Worm (Caenorhabditis elegans): ENCODE data around the gene srlf-35.
A peak's percentile ranks its signal among the peaks of the same experiment; 100 is the strongest.

Gene srlf-35

DNA sequence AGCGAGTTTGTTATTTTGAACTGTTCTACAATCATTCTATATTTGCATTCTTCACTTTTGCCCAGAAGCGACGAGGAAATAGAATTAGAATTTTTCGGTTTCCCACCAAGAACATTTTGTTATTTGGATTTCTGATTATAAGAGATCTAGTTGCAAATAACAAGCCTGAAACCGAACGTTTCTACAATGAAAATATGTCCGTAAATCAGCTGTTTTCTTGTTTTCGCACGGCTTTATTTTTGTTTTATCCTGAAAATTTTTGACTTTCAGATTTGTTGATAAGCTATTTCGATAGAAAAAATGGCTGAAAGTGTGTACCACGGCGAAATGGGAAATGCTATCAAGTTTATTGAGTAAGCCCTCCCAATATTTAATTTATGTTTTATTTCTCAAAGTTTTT is 23.8 kb downstream of the srlf-35 start, which contains the start of gene srw-108:
srw-108 (plus strand) TSS at position 301 of the 400 bp plus-strand sequence.
- TF ChIP-seq med-1 (GFP tag; optimal IDR thresholded peaks at IDR 0.05; ENCODE audit: insufficient read depth), result no peak
- TF ChIP-seq flt-1 (GFP tag; IDR thresholded peaks at IDR 0.05), result no peak
- TF ChIP-seq ztf-29 (GFP tag; IDR thresholded peaks at IDR 0.05), result no peak
- no peak for TF ChIP-seq ref-1 (GFP tag; conservative IDR thresholded peaks at IDR 0.05)

DNA sequence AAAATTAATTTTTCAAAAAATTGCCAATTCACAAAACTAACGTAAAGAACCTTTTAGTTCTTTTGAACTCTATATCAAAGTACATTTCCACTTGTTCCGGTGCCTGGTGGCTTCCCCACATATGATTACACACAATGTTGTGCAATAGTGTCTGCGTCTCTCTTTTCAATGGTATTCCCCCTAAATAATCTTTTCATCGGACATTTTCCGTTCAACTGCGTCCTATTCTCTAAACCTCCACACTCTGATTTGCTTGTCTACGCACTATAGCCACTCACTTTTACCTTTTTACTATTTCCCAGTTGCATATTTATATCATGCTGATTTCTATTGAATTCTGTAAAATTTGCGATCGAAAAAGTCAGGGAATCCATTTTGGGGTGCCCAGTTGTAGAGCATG is 28.2 kb downstream of the srlf-35 start, which contains the start of gene nhr-58:
nhr-58 (plus strand) TSS at position 214 of the 400 bp plus-strand sequence.
- no peak for TF ChIP-seq ref-1 (GFP tag; conservative IDR thresholded peaks at IDR 0.05)
- TF ChIP-seq ztf-23 (GFP tag; IDR thresholded peaks at IDR 0.05), result no peak
- TF ChIP-seq ztf-29 (GFP tag; IDR thresholded peaks at IDR 0.05), result 0 out of 2 replicates have a peak, but pooled peaks have one; percentile 10
- no peak for TF ChIP-seq T22C8.4 (GFP tag; IDR thresholded peaks at IDR 0.05)
- peak; percentile 47 for TF ChIP-seq cog-1 (tag; optimal IDR thresholded peaks at IDR 0.05)
- no peak for TF ChIP-seq tab-1 (GFP tag; IDR thresholded peaks at IDR 0.05)

DNA sequence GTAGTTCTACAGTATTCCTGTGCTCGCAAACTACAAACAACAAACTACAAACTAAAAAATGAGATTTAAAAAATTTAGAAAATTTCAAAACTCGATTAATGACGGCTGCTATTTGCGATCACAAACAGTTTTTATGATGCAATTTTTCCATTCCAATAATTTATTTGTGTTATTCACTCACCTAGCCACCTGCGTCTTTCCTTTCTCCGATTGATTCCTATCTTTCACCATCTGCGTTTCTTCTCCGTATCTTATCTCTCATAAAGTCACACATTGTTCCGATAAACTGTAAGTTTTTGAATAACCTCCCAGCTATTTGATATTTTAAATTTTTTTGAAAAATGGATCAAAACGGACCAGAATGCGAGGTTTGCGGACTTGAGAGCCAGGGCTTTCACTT is 30.3 kb downstream of the srlf-35 start, which contains the start of gene nhr-132:
nhr-132 (plus strand) TSS at position 271 of the 400 bp plus-strand sequence.
- no peak for TF ChIP-seq klf-2 (GFP tag; conservative IDR thresholded peaks at IDR 0.05)
- TF ChIP-seq ztf-29 (GFP tag; IDR thresholded peaks at IDR 0.05), result no peak
- TF ChIP-seq ztf-23 (GFP tag; IDR thresholded peaks at IDR 0.05), result no peak
- TF ChIP-seq ref-1 (GFP tag; conservative IDR thresholded peaks at IDR 0.05), result no peak
- TF ChIP-seq tab-1 (GFP tag; IDR thresholded peaks at IDR 0.05), result no peak

DNA sequence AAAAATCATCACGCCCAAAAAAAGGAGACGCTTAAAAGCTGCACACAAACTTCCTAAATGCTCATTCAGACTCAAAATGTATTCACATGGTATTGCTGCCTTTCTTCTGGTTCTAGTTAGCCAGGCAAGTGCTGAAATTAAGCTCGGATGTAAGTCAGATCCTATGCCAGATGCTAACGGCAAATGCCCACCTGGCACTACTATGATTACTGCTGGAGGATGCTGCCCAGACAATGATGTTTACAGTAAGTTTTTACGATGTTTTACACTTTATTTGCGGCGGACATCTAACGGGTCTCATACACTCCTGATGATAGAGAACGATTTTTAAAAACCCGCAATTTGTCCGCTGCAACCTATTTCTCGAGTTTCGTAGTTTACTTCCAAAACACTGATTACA is 32.7 kb downstream of the srlf-35 start, which contains the start of gene C14C6.5:
C14C6.5 (plus strand) TSS at position 58 of the 400 bp plus-strand sequence.
- TF ChIP-seq klf-2 (GFP tag; conservative IDR thresholded peaks at IDR 0.05), result no peak
- no peak for TF ChIP-seq flt-1 (GFP tag; IDR thresholded peaks at IDR 0.05)
- TF ChIP-seq T22C8.4 (GFP tag; IDR thresholded peaks at IDR 0.05), result no peak
- no peak for TF ChIP-seq ztf-29 (GFP tag; IDR thresholded peaks at IDR 0.05)
- no peak for TF ChIP-seq ref-1 (GFP tag; conservative IDR thresholded peaks at IDR 0.05)
- TF ChIP-seq cog-1 (tag; optimal IDR thresholded peaks at IDR 0.05), result no peak
- no peak for TF ChIP-seq med-1 (GFP tag; optimal IDR thresholded peaks at IDR 0.05; ENCODE audit: insufficient read depth)
- no peak for TF ChIP-seq ztf-23 (GFP tag; IDR thresholded peaks at IDR 0.05)
- TF ChIP-seq tab-1 (GFP tag; IDR thresholded peaks at IDR 0.05), result no peak

DNA sequence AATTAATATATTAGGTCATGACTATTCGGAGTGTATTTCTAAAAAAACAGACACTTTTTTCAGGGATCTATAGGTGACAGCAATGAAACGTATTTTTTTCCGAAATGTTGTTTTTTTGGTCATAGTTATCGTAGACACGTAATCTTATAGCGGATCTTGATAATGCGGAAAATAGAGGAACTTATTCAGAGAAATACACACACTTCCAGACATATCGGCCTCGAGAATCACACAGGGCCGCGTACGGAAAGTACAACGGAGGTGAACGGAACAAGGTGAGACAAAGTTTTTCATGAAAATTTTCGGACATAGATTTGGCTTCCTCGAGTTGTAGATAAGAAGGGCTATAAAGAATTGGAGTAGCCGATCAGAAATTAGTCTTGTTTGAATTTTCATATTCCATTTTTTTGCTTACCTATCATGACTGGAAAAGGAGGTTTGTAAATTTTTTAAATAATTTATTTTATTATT is 35.2 kb downstream of the srlf-35 start, which contains the start of gene nhr-155:
nhr-155 (plus strand) TSS at position 421 of the 471 bp plus-strand sequence.
- no peak for TF ChIP-seq cog-1 (tag; optimal IDR thresholded peaks at IDR 0.05)
- TF ChIP-seq tab-1 (GFP tag; IDR thresholded peaks at IDR 0.05), result no peak
- TF ChIP-seq ztf-23 (GFP tag; IDR thresholded peaks at IDR 0.05), result no peak
- TF ChIP-seq klf-2 (GFP tag; conservative IDR thresholded peaks at IDR 0.05), result no peak
- no peak for TF ChIP-seq T22C8.4 (GFP tag; IDR thresholded peaks at IDR 0.05)
- TF ChIP-seq ztf-29 (GFP tag; IDR thresholded peaks at IDR 0.05), result no peak
- TF ChIP-seq flt-1 (GFP tag; IDR thresholded peaks at IDR 0.05), result no peak
- no peak for TF ChIP-seq med-1 (GFP tag; optimal IDR thresholded peaks at IDR 0.05; ENCODE audit: insufficient read depth)
- no peak for TF ChIP-seq ref-1 (GFP tag; conservative IDR thresholded peaks at IDR 0.05)

DNA sequence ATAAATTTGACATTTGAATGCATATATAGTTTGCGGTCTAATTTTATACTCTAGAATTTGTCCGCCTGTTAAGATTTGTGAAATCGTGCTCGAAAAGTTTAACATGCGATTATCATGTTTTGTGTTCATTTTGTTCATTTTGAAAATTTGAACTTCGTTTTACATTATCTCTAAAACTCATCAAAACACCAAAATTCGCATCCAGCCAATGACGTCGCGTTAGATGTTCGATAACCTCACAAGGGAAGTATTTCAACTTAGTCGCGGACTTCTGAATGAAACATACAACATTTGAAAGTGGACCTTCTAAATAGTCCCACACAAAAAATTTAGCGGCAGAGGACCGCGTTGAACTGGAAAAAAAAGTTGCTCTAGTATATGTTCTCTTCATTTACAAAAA is 37.6 kb downstream of the srlf-35 start:
- TF ChIP-seq cog-1 (tag; optimal IDR thresholded peaks at IDR 0.05) (no peak), flt-1 (GFP tag; IDR thresholded peaks at IDR 0.05) (no peak), ztf-29 (GFP tag; IDR thresholded peaks at IDR 0.05) (no peak), med-1 (GFP tag; optimal IDR thresholded peaks at IDR 0.05; ENCODE audit: insufficient read depth) (no peak), tab-1 (GFP tag; IDR thresholded peaks at IDR 0.05) (no peak), ztf-23 (GFP tag; IDR thresholded peaks at IDR 0.05) (no peak), T22C8.4 (GFP tag; IDR thresholded peaks at IDR 0.05) (no peak), ref-1 (GFP tag; conservative IDR thresholded peaks at IDR 0.05) (no peak), klf-2 (GFP tag; conservative IDR thresholded peaks at IDR 0.05) (no peak)

DNA sequence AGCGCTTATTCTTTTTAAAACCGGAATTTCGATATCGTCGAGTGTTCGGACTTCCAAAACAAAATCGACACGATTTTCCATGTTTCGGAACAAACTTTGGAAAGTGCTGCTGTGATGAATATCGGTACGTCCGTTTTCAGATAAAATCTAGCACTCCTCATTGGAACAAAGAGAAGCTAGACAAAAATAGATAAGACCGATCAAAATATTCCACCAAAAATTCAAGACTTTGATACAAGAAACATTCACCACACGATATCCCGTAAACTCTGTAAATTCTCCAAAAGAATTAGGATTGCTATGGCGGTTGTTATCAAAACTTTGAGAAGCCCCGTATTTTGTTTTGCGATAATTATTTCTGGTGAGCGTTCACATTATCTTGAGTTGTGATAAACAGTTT is 39.3 kb downstream of the srlf-35 start, which contains the start of gene C14C6.3:
C14C6.3 (plus strand) TSS at position 301 of the 400 bp plus-strand sequence.
- TF ChIP-seq ztf-29 (GFP tag; IDR thresholded peaks at IDR 0.05) (no peak), ztf-23 (GFP tag; IDR thresholded peaks at IDR 0.05) (no peak), klf-2 (GFP tag; conservative IDR thresholded peaks at IDR 0.05) (no peak), ref-1 (GFP tag; conservative IDR thresholded peaks at IDR 0.05) (no peak), med-1 (GFP tag; optimal IDR thresholded peaks at IDR 0.05; ENCODE audit: insufficient read depth) (no peak), tab-1 (GFP tag; IDR thresholded peaks at IDR 0.05) (no peak)

DNA sequence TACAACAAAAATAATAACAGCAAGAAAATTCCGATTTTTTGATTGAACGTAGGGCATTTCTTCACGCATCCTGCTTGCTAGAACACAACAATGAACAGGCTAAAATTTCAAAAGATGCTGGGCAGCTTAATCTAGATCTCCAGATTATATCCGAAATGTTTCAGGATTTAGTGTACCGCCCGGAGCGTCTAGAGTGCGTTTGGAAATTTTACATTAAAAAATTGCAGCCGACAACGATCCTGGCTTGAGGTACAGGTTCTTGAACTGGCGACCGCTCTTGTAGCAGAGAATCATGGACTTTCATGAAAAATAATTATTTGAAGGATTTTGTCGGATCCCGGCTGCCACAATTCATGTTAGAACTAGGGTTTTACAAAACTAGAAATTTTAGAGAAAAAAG is 44.2 kb downstream of the srlf-35 start, which contains the start of gene C14C6.6:
C14C6.6 (minus strand) TSS at position 101 of the 400 bp plus-strand sequence.
- TF ChIP-seq med-1 (GFP tag; optimal IDR thresholded peaks at IDR 0.05; ENCODE audit: insufficient read depth), result no peak
- TF ChIP-seq T22C8.4 (GFP tag; IDR thresholded peaks at IDR 0.05), result no peak
- TF ChIP-seq flt-1 (GFP tag; IDR thresholded peaks at IDR 0.05), result no peak
- no peak for TF ChIP-seq klf-2 (GFP tag; conservative IDR thresholded peaks at IDR 0.05)
- TF ChIP-seq tab-1 (GFP tag; IDR thresholded peaks at IDR 0.05), result no peak
- no peak for TF ChIP-seq ztf-23 (GFP tag; IDR thresholded peaks at IDR 0.05)
- no peak for TF ChIP-seq ztf-29 (GFP tag; IDR thresholded peaks at IDR 0.05)
- no peak for TF ChIP-seq ref-1 (GFP tag; conservative IDR thresholded peaks at IDR 0.05)
- TF ChIP-seq cog-1 (tag; optimal IDR thresholded peaks at IDR 0.05), result no peak

DNA sequence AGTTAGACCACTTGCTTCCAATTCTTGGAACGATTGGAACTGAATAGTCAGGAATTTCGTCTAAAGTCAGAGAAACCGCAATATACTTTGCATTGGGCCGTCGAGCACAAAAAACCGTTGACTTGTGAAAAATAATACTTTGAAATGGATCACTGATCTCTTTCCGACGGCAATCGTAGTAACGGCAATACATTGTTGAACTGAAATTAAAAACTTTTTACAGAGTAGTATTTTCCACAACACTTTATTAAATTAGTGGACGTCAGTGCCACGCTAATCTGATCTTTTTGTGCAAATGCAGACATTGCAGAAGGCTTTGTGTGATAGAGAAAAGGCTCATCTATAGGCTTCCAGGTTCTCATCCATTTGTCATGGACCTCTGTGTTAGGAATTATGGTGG is 48.6 kb downstream of the srlf-35 start:
- TF ChIP-seq flt-1 (GFP tag; IDR thresholded peaks at IDR 0.05) (no peak), T22C8.4 (GFP tag; IDR thresholded peaks at IDR 0.05) (no peak), ztf-29 (GFP tag; IDR thresholded peaks at IDR 0.05) (no peak), klf-2 (GFP tag; conservative IDR thresholded peaks at IDR 0.05) (no peak), ref-1 (GFP tag; conservative IDR thresholded peaks at IDR 0.05) (no peak), tab-1 (GFP tag; IDR thresholded peaks at IDR 0.05) (no peak), ztf-23 (GFP tag; IDR thresholded peaks at IDR 0.05) (no peak), med-1 (GFP tag; optimal IDR thresholded peaks at IDR 0.05; ENCODE audit: insufficient read depth) (no peak), cog-1 (tag; optimal IDR thresholded peaks at IDR 0.05) (no peak)

DNA sequence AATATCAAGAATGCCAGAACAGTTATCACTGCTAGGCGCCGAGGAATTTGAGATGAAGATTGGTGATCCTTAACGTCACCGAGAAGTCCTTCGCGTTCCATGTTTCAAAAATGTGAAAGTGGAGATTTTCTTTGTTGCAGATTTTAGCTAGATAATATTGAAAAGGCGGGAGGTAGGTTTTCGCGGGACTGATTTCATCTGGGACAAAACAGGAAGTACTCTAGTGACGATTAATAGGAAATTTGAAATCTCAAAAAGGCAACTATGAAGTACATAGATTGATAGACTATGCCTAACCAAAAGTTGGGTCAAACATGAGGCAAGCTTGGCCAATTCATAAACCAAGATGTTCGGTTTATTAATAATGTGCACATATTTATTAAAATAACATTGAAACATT is 49.2 kb downstream of the srlf-35 start, which contains the start of gene C14C6.8:
C14C6.8 (minus strand) TSS at position 101 of the 400 bp plus-strand sequence.
- TF ChIP-seq ztf-23 (GFP tag; IDR thresholded peaks at IDR 0.05), result no peak
- no peak for TF ChIP-seq klf-2 (GFP tag; conservative IDR thresholded peaks at IDR 0.05)
- TF ChIP-seq ztf-29 (GFP tag; IDR thresholded peaks at IDR 0.05), result no peak
- no peak for TF ChIP-seq ref-1 (GFP tag; conservative IDR thresholded peaks at IDR 0.05)
- no peak for TF ChIP-seq tab-1 (GFP tag; IDR thresholded peaks at IDR 0.05)
- TF ChIP-seq med-1 (GFP tag; optimal IDR thresholded peaks at IDR 0.05; ENCODE audit: insufficient read depth), result no peak
- TF ChIP-seq cog-1 (tag; optimal IDR thresholded peaks at IDR 0.05), result no peak
- no peak for TF ChIP-seq T22C8.4 (GFP tag; IDR thresholded peaks at IDR 0.05)
- TF ChIP-seq flt-1 (GFP tag; IDR thresholded peaks at IDR 0.05), result no peak
